Worm (Caenorhabditis elegans) whole organism, L3 larva: Measurements from ENCODE around the gene dro-1.

Experiments used
- elt-1 ChIP-seq: fragments of 150-350 bp; optimal IDR thresholded peaks from 2 replicates; lab custom pipeline; 2014; ENCODE audit warnings: missing biosample characterization, missing genetic modification characterization
- fkh-2 ChIP-seq: fragments of 150-350 bp; optimal IDR thresholded peaks from 2 replicates; lab custom pipeline; 2014; ENCODE audit warnings: missing biosample characterization, missing genetic modification reagents, missing genetic modification characterization
- fos-1 ChIP-seq: fragments of 150-350 bp; optimal IDR thresholded peaks from 2 replicates; lab custom pipeline; 2014; ENCODE audit warnings: missing biosample characterization, missing genetic modification characterization
- lin-39 ChIP-seq: fragments of 150-350 bp; optimal IDR thresholded peaks from 2 replicates; lab custom pipeline; 2018; ENCODE audit warnings: missing biosample characterization, missing genetic modification reagents, missing genetic modification characterization
- lsy-12 ChIP-seq: sonication (generic microtip); optimal IDR thresholded peaks from 2 replicates; lab custom pipeline; 2016; ENCODE audit warnings: mild to moderate bottlenecking, missing genetic modification characterization, missing compliant biosample characterization
- nhr-11 ChIP-seq: fragments of 150-350 bp; optimal IDR thresholded peaks from 2 replicates; lab custom pipeline; 2014; ENCODE audit warnings: missing biosample characterization, missing genetic modification characterization
- pha-4 ChIP-seq: fragments of 150-350 bp; optimal IDR thresholded peaks from 2 replicates; lab custom pipeline; 2014; ENCODE audit warnings: missing biosample characterization, missing genetic modification reagents, missing genetic modification characterization

ce11 chrIII:13310552-13310951 lies 31.9 kb upstream of the dro-1 start:
- TF ChIP-seq elt-1 (tag; lab: Kevin White, UChicago) (no peak), lsy-12 (tag; lab: Kevin White, UChicago) (no peak), fkh-2 (no peak), fos-1 (tag; lab: Kevin White, UChicago) (no peak), pha-4 (tag; lab: Kevin White, UChicago) (peak; percentile 67), lin-39 (tag; lab: Kevin White, UChicago) (no peak), nhr-11 (no peak)
